Worm (Caenorhabditis elegans): ENCODE results near the gene Y53G8AR.9.

Y53G8AR.9 gene

DNA sequence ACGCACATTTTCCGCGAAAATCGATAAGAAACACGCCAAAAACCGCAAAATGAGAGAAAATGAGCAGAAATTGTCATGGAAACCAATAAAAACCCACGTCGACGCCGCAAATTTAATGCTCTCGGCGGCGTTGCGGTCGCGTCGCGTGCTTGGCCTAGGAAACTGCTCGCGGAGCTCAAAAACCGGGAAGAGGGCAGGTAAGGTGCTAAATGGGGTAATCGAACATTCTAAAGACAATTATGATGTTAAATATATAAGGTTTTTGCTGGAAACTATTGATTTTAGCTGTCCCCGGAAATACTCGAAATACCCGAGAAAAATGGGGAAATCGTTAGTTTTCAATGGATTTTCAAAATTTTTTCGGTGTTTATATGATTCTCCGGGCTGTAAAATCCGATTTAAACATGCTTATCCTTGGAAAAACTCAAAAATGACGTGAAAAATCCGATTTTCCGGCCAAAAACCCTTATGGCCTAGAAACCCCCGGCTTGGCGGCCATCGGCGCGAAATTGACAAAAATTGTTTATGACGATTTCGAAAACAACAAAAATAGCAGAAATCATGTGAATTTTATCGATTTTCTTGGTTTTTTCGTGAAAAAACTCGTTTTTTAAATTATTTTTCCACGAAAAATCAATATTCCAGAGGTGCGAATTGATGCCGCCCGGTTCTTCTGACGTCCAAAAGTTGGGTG lies 1.4 kb upstream of the Y53G8AR.9 start, which contains the start of gene phf-15:
Gene phf-15, plus strand, starts transcription at position 537 of the 694 bp plus-strand sequence.
- TF ChIP-seq M03D4.4 (tag; optimal IDR thresholded peaks at IDR 0.05) (peak; percentile 5), unc-120 (tag; optimal IDR thresholded peaks at IDR 0.05; ENCODE audit: poor library complexity, severe bottlenecking) (no peak), unc-39 (tag; optimal IDR thresholded peaks at IDR 0.05) (no peak), nhr-237 (tag; optimal IDR thresholded peaks at IDR 0.05) (no peak), ces-1 (GFP tag; optimal IDR thresholded peaks at IDR 0.05) (peak; percentile 26), zip-8 (tag; optimal IDR thresholded peaks at IDR 0.05) (no peak), nhr-12 (tag; optimal IDR thresholded peaks at IDR 0.05) (no peak), elt-1 (tag; optimal IDR thresholded peaks at IDR 0.05; ENCODE audit: borderline replicate concordance, insufficient read depth) (no peak), lin-13 (tag; optimal IDR thresholded peaks at IDR 0.05) (peak; percentile 20), mab-5 (tag; optimal IDR thresholded peaks at IDR 0.05) (no peak), blmp-1 (tag; optimal IDR thresholded peaks at IDR 0.05) (no peak), flh-1 (GFP tag; optimal IDR thresholded peaks at IDR 0.05) (no peak), tbx-8 (GFP tag; optimal IDR thresholded peaks at IDR 0.05) (peak; percentile 73)

DNA sequence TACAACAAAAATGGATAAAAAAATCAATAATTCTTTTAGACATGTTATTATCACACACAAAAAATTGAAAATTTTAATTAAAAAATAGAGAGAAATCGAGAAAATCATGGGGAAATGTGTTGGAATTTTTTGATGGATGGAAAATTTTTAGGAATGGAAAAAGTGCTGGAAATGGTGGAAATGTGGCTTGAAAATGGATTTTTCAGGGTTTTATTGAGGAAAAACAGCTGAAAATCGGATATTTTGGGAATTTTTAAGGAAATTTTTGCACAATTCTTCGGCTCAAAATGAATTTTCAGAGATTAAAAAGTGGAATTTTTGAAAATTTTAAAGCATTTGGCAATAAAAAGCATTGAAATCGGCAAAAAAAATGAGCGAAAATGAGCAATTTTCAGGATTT lies 3.2 kb downstream of the Y53G8AR.9 start:
- TF ChIP-seq sptf-1 (tag; optimal IDR thresholded peaks at IDR 0.05) (no peak), M03D4.4 (tag; optimal IDR thresholded peaks at IDR 0.05) (no peak), drap-1 (GFP tag; optimal IDR thresholded peaks at IDR 0.05) (no peak), zip-8 (tag; optimal IDR thresholded peaks at IDR 0.05) (no peak), mep-1 (tag; optimal IDR thresholded peaks at IDR 0.05) (no peak), ceh-43 (GFP tag; optimal IDR thresholded peaks at IDR 0.05) (no peak), lin-13 (tag; optimal IDR thresholded peaks at IDR 0.05) (no peak), ceh-83 (GFP tag; optimal IDR thresholded peaks at IDR 0.05) (no peak), unc-62 (GFP tag; optimal IDR thresholded peaks at IDR 0.05) (no peak), mab-5 (tag; optimal IDR thresholded peaks at IDR 0.05) (no peak), nhr-12 (tag; optimal IDR thresholded peaks at IDR 0.05) (no peak)

DNA sequence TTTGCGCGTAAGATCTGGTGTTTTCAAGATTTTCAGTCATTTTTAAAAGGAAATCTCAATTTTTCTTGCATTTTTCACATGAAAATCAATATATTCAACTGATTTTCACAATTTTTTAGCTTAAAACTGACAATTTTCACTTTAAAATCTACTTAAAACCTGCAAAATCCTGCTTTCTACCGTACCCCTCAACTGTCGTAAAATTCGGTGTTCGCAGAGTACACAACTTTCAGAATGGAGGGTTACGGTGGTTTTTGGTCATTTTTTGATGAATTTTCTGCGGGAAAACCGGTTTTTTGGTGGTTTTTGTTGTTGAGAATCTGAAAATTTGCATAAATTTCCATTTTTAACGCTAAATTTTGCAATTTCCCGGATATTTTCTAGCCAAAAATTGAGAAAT lies 8.9 kb downstream of the Y53G8AR.9 start:
- TF ChIP-seq nhr-76 (tag; optimal IDR thresholded peaks at IDR 0.05) (no peak), lsy-2 (tag; optimal IDR thresholded peaks at IDR 0.05) (peak; percentile 86), ceh-83 (GFP tag; optimal IDR thresholded peaks at IDR 0.05) (no peak)

DNA sequence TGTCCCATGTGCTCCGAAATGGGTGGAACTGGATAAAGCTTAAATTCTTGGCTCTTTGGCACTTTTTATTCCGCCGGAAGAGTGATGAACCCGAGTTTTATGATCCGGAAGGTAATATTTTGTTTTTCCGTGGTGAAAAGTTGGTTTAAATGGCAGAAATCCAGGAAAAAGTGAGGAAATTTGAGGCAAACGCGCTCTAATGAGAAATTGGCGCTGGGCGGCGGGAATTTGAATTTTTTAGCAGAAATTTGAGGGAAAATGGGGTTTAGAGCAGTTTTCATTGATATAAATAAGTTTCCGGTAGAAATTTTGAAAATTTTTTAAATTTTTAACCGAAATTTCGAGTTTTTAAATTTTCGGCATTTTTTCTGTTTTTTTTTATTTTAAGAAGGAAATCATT lies 9.4 kb downstream of the Y53G8AR.9 start:
- TF ChIP-seq drap-1 (GFP tag; optimal IDR thresholded peaks at IDR 0.05): no peak
- TF ChIP-seq mls-2 (tag; optimal IDR thresholded peaks at IDR 0.05): no peak
- TF ChIP-seq bed-3 (GFP tag; optimal IDR thresholded peaks at IDR 0.05): no peak
- TF ChIP-seq unc-120 (tag; optimal IDR thresholded peaks at IDR 0.05; ENCODE audit: poor library complexity, severe bottlenecking): no peak
- peak; percentile 3 for TF ChIP-seq ceh-83 (GFP tag; optimal IDR thresholded peaks at IDR 0.05)
- TF ChIP-seq flh-1 (GFP tag; optimal IDR thresholded peaks at IDR 0.05): no peak
- TF ChIP-seq nhr-2 (tag; optimal IDR thresholded peaks at IDR 0.05): no peak
- no peak for TF ChIP-seq ceh-43 (GFP tag; optimal IDR thresholded peaks at IDR 0.05)
- no peak for TF ChIP-seq zip-8 (tag; optimal IDR thresholded peaks at IDR 0.05)

DNA sequence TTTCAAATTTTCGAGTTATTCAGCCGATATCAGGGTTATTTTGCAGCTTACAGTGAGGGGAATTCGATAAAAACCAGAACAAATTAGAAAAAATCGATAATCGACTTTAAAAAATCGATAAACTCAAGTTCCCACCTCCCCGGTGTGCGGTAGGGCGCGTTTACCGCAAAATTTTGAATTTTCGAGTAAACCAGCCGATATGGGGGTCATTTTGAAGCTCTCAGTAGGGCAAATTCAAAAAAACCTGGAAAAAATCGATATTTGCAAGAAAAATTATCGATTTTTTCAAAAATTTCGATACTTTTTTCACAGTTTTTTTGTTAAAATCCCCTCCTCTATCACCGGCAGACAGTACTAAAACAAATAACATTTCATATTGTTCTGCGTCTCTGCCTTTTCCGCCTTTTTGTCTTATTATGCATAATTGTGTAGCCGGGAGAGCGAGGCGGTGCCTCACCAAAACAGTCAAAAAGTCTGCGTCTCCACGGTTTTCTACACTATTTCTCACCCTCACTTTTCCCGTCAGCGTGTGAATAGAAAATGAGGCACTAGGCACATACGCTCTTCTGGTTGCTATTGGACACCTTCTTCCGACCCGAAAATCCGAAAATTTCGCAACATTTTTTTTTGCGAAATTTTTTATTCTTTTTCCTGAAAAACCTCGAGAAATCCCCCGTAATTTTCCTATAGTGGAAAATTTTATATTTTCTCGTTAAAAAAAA lies 10.0 kb downstream of the Y53G8AR.9 start, which contains the start of gene ral-1:
Gene ral-1, plus strand, starts transcription at position 435 of the 722 bp plus-strand sequence.
- TF ChIP-seq ceh-43 (GFP tag; optimal IDR thresholded peaks at IDR 0.05) (no peak), flh-1 (GFP tag; optimal IDR thresholded peaks at IDR 0.05) (no peak), lsy-2 (tag; optimal IDR thresholded peaks at IDR 0.05) (peak; percentile 1), ham-2 (GFP tag; optimal IDR thresholded peaks at IDR 0.05) (peak; percentile 60), unc-62 (GFP tag; optimal IDR thresholded peaks at IDR 0.05) (peak; percentile 1), ztf-11 (tag; optimal IDR thresholded peaks at IDR 0.05) (peak; percentile 2), mep-1 (tag; optimal IDR thresholded peaks at IDR 0.05) (no peak)

DNA sequence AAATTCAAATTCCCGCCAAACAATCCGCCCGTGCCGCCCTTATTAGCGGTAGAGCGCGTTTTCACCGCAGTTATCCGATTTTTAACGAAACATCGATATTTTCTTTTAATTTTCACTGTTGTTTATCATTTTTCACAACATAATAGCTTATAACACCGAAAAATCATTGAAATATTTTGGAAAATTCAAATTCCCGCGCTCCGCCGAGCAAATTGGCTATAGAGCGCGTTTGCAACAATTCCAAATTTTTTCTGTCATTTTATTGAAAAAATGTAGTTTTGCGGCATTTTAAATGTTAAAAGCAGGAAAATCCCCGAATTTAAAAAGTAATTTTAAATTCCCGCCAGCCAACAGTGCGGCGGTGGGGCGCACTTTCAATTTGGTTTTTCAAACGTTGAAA lies 11.3 kb downstream of the Y53G8AR.9 start:
- TF ChIP-seq zip-8 (tag; optimal IDR thresholded peaks at IDR 0.05) (no peak), unc-62 (GFP tag; optimal IDR thresholded peaks at IDR 0.05) (no peak)
